Worm (Caenorhabditis elegans) whole organism, L4 larva: ENCODE results near the gene Y34B4A.4.

ENCODE experiments used
- F26F4.8 ChIP-seq: fragments of 200-800 bp; sonication (Bioruptor generic); conservative IDR thresholded peaks from 2 replicates; pipeline ENCODE4 v1.3.6; 2022; ENCODE audit warnings: missing genetic modification characterization, missing compliant biosample characterization
- Y5F2A.4 ChIP-seq: fragments of 200-800 bp; sonication (Bioruptor generic); optimal IDR thresholded peaks from 2 replicates; lab custom pipeline; 2018; ENCODE audit warnings: mild to moderate bottlenecking, missing genetic modification characterization, missing compliant biosample characterization
- ceh-20 ChIP-seq: fragments of 200-800 bp; sonication (Bioruptor generic); IDR thresholded peaks from 2 replicates; pipeline ENCODE4 v1.3.6; 2022; ENCODE audit warnings: missing genetic modification reagents, missing genetic modification characterization, missing compliant biosample characterization
- ceh-62 ChIP-seq: sonication (generic microtip); optimal IDR thresholded peaks from 2 replicates; lab custom pipeline; 2017; ENCODE audit warnings: missing biosample characterization, missing genetic modification characterization
- ceh-82 ChIP-seq: sonication (generic microtip); optimal IDR thresholded peaks from 2 replicates; lab custom pipeline; 2017; ENCODE audit warnings: missing biosample characterization, missing genetic modification characterization
- hlh-30 ChIP-seq: sonication (generic microtip); optimal IDR thresholded peaks from 2 replicates; lab custom pipeline; 2017; ENCODE audit warnings: antibody characterized with exemption, mild to moderate bottlenecking, missing genetic modification characterization, missing compliant biosample characterization; ENCODE audit not compliant: insufficient read depth
- lin-13 ChIP-seq: fragments of 150-350 bp; optimal IDR thresholded peaks from 2 replicates; lab custom pipeline; 2014; ENCODE audit warnings: missing biosample characterization, missing genetic modification reagents, missing genetic modification characterization
- mxl-2 ChIP-seq: fragments of 200-800 bp; sonication (Bioruptor generic); conservative IDR thresholded peaks from 2 replicates; pipeline ENCODE4 v1.3.6; 2022; ENCODE audit warnings: missing genetic modification reagents, missing genetic modification characterization, missing compliant biosample characterization
- spr-1 ChIP-seq: sonication (generic microtip); optimal IDR thresholded peaks from 2 replicates; lab custom pipeline; 2016; ENCODE audit warnings: mild to moderate bottlenecking, missing genetic modification characterization, missing compliant biosample characterization

- TF ChIP-seq ceh-82 (no peak), hlh-30 (tag; lab: Kevin White, UChicago) (no peak), Y5F2A.4 (no peak), lin-13 (GFP tag; lab: Kevin White, UChicago) (no peak), spr-1 (tag; lab: Kevin White, UChicago) (no peak), ceh-20 (GFP tag; lab: Robert Waterston, UW) (no peak), mxl-2 (GFP tag; lab: Robert Waterston, UW) (no peak), ceh-62 (tag; lab: Kevin White, UChicago) (no peak), F26F4.8 (GFP tag; lab: Robert Waterston, UW) (no peak)
Measured at ce11 chrX:5243382-5243979, 20.6 kb upstream of the Y34B4A.4 start, which contains the start of gene mtm-5.
